Fruit fly (Drosophila melanogaster) Kc167 (cell line): Measurements from ENCODE around the gene CG14891.

ENCODE experiments used
- Myc ChIP-seq: fragments of >200 bp; optimal IDR thresholded peaks from 2 replicates; lab custom pipeline; 2017; ENCODE audit warnings: missing external identifiers
- Sin3A ChIP-seq: fragments of >200 bp; optimal IDR thresholded peaks from 2 replicates; lab custom pipeline; 2018; ENCODE audit warnings: missing external identifiers
- h ChIP-seq: fragments of >200 bp; optimal IDR thresholded peaks from 3 replicates; lab custom pipeline; 2018; ENCODE audit warnings: missing external identifiers
- insv ChIP-seq: fragments of >200 bp; optimal IDR thresholded peaks from 3 replicates; lab custom pipeline; 2018; ENCODE audit warnings: missing external identifiers
- psq ChIP-seq: fragments of >200 bp; optimal IDR thresholded peaks from 2 replicates; lab custom pipeline; 2017; ENCODE audit warnings: missing external identifiers
- ttk ChIP-seq: sonication (Bioruptor generic); optimal IDR thresholded peaks from 2 replicates; lab custom pipeline; 2017; ENCODE audit warnings: missing external identifiers

Gene CG14891

DNA sequence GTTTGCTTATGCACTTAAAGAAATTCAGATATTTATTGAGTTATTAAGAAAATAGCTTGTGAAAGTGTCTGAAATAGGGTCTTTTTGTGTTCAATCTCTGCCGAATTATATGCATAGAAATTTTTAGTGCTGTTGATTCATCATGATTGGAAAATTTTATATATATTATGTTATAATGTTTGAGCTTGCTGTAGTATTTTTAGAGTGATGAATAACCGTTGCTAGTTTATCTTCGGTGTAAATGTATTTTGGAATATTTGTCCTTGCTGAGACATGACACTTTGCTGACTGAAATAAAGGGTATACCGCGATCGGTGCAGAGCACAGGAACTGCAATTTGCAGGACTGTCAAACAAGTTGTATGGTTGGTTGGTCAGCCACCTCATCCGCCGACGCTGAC lies 29.4 kb upstream of the CG14891 start:
- TF ChIP-seq ttk (lab: Kevin White, UChicago), result no peak
- no peak for TF ChIP-seq Myc (lab: Kevin White, UChicago)
- TF ChIP-seq psq, result no peak
- no peak for TF ChIP-seq Sin3A
- TF ChIP-seq insv (lab: Kevin White, UChicago), result no peak
- TF ChIP-seq h (lab: Kevin White, UChicago), result no peak

dm6 chr3R:16542538-16542937 lies 28.8 kb upstream of the CG14891 start:
- TF ChIP-seq h (lab: Kevin White, UChicago), result no peak
- TF ChIP-seq Sin3A, result no peak
- no peak for TF ChIP-seq psq
- TF ChIP-seq ttk (lab: Kevin White, UChicago), result no peak
- TF ChIP-seq Myc (lab: Kevin White, UChicago), result no peak
- TF ChIP-seq insv (lab: Kevin White, UChicago), result no peak

DNA sequence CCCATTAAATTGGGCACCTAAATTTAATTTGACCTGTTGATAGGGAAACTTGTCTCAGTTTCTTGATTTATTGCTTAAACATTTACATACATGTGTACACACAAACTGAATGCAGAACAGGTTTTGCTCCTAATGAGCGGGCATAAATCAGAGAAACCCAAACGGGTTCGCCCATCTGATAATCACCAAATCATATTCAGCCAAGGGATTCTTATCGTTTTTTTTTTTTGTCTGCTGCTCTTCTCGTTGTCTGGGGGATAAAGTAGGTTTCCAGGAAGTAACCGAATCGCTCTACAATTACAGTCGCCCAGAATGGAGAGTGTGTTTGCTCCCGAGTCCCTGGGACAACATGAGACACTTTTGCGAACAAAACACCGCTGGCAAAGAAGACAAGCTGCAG lies 25.6 kb upstream of the CG14891 start:
- TF ChIP-seq psq, result no peak
- TF ChIP-seq h (lab: Kevin White, UChicago), result no peak
- no peak for TF ChIP-seq Sin3A
- TF ChIP-seq insv (lab: Kevin White, UChicago), result no peak
- TF ChIP-seq Myc (lab: Kevin White, UChicago), result no peak
- TF ChIP-seq ttk (lab: Kevin White, UChicago), result no peak

dm6 chr3R:16551680-16552627 lies 19.4 kb upstream of the CG14891 start:
- TF ChIP-seq Sin3A (no peak), insv (lab: Kevin White, UChicago) (no peak), ttk (lab: Kevin White, UChicago) (no peak), psq (no peak), h (lab: Kevin White, UChicago) (no peak)

- TF ChIP-seq insv (lab: Kevin White, UChicago) (no peak), h (lab: Kevin White, UChicago) (no peak), Myc (lab: Kevin White, UChicago) (no peak), ttk (lab: Kevin White, UChicago) (no peak), psq (no peak), Sin3A (no peak)
Measured at dm6 chr3R:16553459-16554230, 17.7 kb upstream of the CG14891 start.

dm6 chr3R:16558623-16559155 lies 12.6 kb upstream of the CG14891 start:
- TF ChIP-seq h (lab: Kevin White, UChicago), result no peak
- no peak for TF ChIP-seq Myc (lab: Kevin White, UChicago)
- TF ChIP-seq insv (lab: Kevin White, UChicago), result no peak
- no peak for TF ChIP-seq ttk (lab: Kevin White, UChicago)
- no peak for TF ChIP-seq Sin3A
- no peak for TF ChIP-seq psq

- TF ChIP-seq Myc (lab: Kevin White, UChicago) (no peak), insv (lab: Kevin White, UChicago) (no peak), psq (no peak), Sin3A (no peak), h (lab: Kevin White, UChicago) (no peak), ttk (lab: Kevin White, UChicago) (no peak)
Measured at dm6 chr3R:16564775-16565174, 6.5 kb upstream of the CG14891 start.

- no peak for TF ChIP-seq ttk (lab: Kevin White, UChicago)
- TF ChIP-seq Sin3A, result no peak
- no peak for TF ChIP-seq psq
- TF ChIP-seq h (lab: Kevin White, UChicago), result no peak
- TF ChIP-seq insv (lab: Kevin White, UChicago), result no peak
- no peak for TF ChIP-seq Myc (lab: Kevin White, UChicago)
Measured at dm6 chr3R:16569338-16569737, 2.0 kb upstream of the CG14891 start.

- TF ChIP-seq ttk (lab: Kevin White, UChicago) (no peak), insv (lab: Kevin White, UChicago) (no peak), psq (no peak), h (lab: Kevin White, UChicago) (no peak), Sin3A (no peak), Myc (lab: Kevin White, UChicago) (no peak)
Measured at dm6 chr3R:16570484-16570883, 831 bp upstream of the CG14891 start.

dm6 chr3R:16573483-16574145 lies 2.3 kb downstream of the CG14891 start, which contains the start of gene CG14903:
CG14903 (minus strand) TSS chr3R:16573752.
- no peak for TF ChIP-seq h (lab: Kevin White, UChicago)

DNA sequence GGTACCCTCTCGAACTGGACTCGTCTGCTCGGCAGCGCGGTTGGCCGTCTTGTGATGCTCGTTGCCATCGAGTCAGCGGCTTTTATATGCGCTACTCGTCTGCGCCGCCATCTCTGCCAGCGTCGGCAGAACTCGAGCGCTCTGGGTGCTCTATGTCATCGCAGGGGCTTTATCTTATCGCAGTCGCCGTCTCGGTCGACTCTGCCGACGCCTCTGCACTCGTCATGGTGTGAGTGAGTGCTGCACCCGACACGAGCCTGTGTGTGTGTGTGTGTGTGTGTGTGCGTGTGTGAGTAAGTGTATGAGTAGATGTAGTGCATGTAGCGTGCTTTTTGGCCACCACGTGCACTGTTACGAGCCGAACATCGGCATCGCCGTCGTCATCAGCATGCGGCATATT lies 12.3 kb downstream of the CG14891 start, which contains the start of gene Scp2:
Gene Scp2 (minus strand): TSS at position 59 of the 400 bp plus-strand sequence.
- TF ChIP-seq insv (lab: Kevin White, UChicago) (no peak), Sin3A (no peak), psq (no peak), Myc (lab: Kevin White, UChicago) (no peak), h (lab: Kevin White, UChicago) (no peak), ttk (lab: Kevin White, UChicago) (no peak)
